Fruit fly (Drosophila melanogaster) whole organism, embryonic: ENCODE data around the gene CG43208.

Experiments used
- Adf1 ChIP-seq: fragments of 200-800 bp; sonication (Bioruptor generic); IDR thresholded peaks from 2 replicates; pipeline ENCODE4 v1.3.6; 2022; ENCODE audit warnings: missing biosample characterization, missing genetic modification characterization
- Atf3 ChIP-seq: fragments of 200-800 bp; sonication (Bioruptor generic); optimal IDR thresholded peaks from 3 replicates; lab custom pipeline; 2016; ENCODE audit warnings: missing biosample characterization, missing genetic modification characterization
- Bgb ChIP-seq: fragments of 200-800 bp; sonication (Bioruptor generic); IDR thresholded peaks from 2 replicates; pipeline ENCODE4 v1.3.6; 2022; ENCODE audit warnings: missing biosample characterization, missing genetic modification characterization; ENCODE audit not compliant: partially characterized antibody
- CG12391 ChIP-seq: fragments of 200-800 bp; sonication (Bioruptor generic); optimal IDR thresholded peaks from 3 replicates; lab custom pipeline; 2018; ENCODE audit warnings: missing biosample characterization, mild to moderate bottlenecking, missing genetic modification characterization, moderate library complexity
- CG12744 ChIP-seq: fragments of 200-800 bp; sonication (Bioruptor generic); optimal IDR thresholded peaks from 2 replicates; lab custom pipeline; 2016; ENCODE audit warnings: missing biosample characterization, missing genetic modification characterization
- CG12769 ChIP-seq: fragments of 200-800 bp; sonication (Bioruptor generic); optimal IDR thresholded peaks from 2 replicates; lab custom pipeline; 2019; ENCODE audit warnings: missing biosample characterization, mild to moderate bottlenecking, missing genetic modification characterization, moderate library complexity
- CG13894 ChIP-seq: fragments of 200-800 bp; sonication (Bioruptor generic); optimal IDR thresholded peaks from 3 replicates; lab custom pipeline; 2018; ENCODE audit warnings: missing biosample characterization, mild to moderate bottlenecking, missing genetic modification characterization, moderate library complexity
- CG14441 ChIP-seq: fragments of 200-800 bp; sonication (Bioruptor generic); IDR thresholded peaks from 2 replicates; pipeline ENCODE4 v1.3.6; 2022; ENCODE audit warnings: missing biosample characterization, missing genetic modification characterization
- CG15011 ChIP-seq: fragments of 200-800 bp; sonication (Bioruptor generic); optimal IDR thresholded peaks from 3 replicates; lab custom pipeline; 2018; ENCODE audit warnings: missing biosample characterization, mild to moderate bottlenecking, missing genetic modification characterization
- CG17359 ChIP-seq: fragments of 200-800 bp; sonication (Bioruptor generic); optimal IDR thresholded peaks from 3 replicates; lab custom pipeline; 2018; ENCODE audit warnings: missing biosample characterization, mild to moderate bottlenecking, missing genetic modification characterization, moderate library complexity
- CG33557 ChIP-seq: fragments of 200-800 bp; sonication (Bioruptor generic); optimal IDR thresholded peaks from 2 replicates; lab custom pipeline; 2019; ENCODE audit warnings: missing biosample characterization, mild to moderate bottlenecking, missing genetic modification characterization, moderate library complexity
- CG6272 ChIP-seq: fragments of 200-800 bp; sonication (Bioruptor generic); IDR thresholded peaks from 2 replicates; pipeline ENCODE4 v1.3.6; 2022; ENCODE audit warnings: missing biosample characterization, missing genetic modification characterization
- CG8089 ChIP-seq: fragments of 200-800 bp; sonication (Bioruptor generic); optimal IDR thresholded peaks from 3 replicates; lab custom pipeline; 2016; ENCODE audit warnings: missing biosample characterization, missing genetic modification characterization
- CG9215 ChIP-seq: fragments of 200-800 bp; sonication (Bioruptor generic); IDR thresholded peaks from 2 replicates; pipeline ENCODE4 v1.3.6; 2022; ENCODE audit warnings: missing biosample characterization, missing genetic modification characterization
- Deaf1 ChIP-seq: fragments of 200-800 bp; optimal IDR thresholded peaks from 3 replicates; lab custom pipeline; 2019; ENCODE audit warnings: missing biosample characterization, mild to moderate bottlenecking, missing genetic modification characterization, moderate library complexity
- Dp ChIP-seq: fragments of 200-800 bp; sonication (Bioruptor generic); optimal IDR thresholded peaks from 2 replicates; lab custom pipeline; 2018; ENCODE audit warnings: missing biosample characterization, mild to moderate bottlenecking, missing genetic modification characterization, moderate library complexity
- ERR ChIP-seq: fragments of 200-800 bp; sonication (Bioruptor generic); optimal IDR thresholded peaks from 2 replicates; lab custom pipeline; 2016; ENCODE audit warnings: missing biosample characterization, missing genetic modification characterization
- HHEX ChIP-seq: fragments of 200-800 bp; sonication (Bioruptor generic); optimal IDR thresholded peaks from 3 replicates; lab custom pipeline; 2017; ENCODE audit warnings: missing biosample characterization, mild to moderate bottlenecking, missing genetic modification characterization, missing genetic modification reagents
- Hr51 ChIP-seq, 2 experiments: fragments of 200-800 bp; sonication (Bioruptor generic); optimal IDR thresholded peaks; 2 replicates in 1 of 2; 3 replicates in 1 of 2; lab custom pipeline; 2016 to 2018; ENCODE audit warnings: missing biosample characterization in 2 of 2, missing genetic modification characterization in 2 of 2, mild to moderate bottlenecking in 1 of 2, moderate library complexity in 1 of 2
- Jarid2 ChIP-seq: fragments of 200-800 bp; sonication (Bioruptor generic); optimal IDR thresholded peaks from 3 replicates; lab custom pipeline; 2017; ENCODE audit warnings: mild to moderate bottlenecking, missing biosample characterization, missing genetic modification reagents, missing genetic modification characterization
- Lhr ChIP-seq: fragments of 200-800 bp; sonication (Bioruptor generic); optimal IDR thresholded peaks from 3 replicates; lab custom pipeline; 2017; ENCODE audit warnings: mild to moderate bottlenecking, missing biosample characterization, missing genetic modification reagents, missing genetic modification characterization
- abd-A ChIP-seq: fragments of 200-800 bp; sonication (Bioruptor generic); optimal IDR thresholded peaks from 3 replicates; lab custom pipeline; 2019; ENCODE audit warnings: missing biosample characterization, mild to moderate bottlenecking, missing genetic modification characterization, moderate library complexity
- ap ChIP-seq: fragments of 200-800 bp; sonication (Bioruptor generic); IDR thresholded peaks from 2 replicates; pipeline ENCODE4 v1.3.6; 2022; ENCODE audit warnings: missing biosample characterization, missing genetic modification characterization
- ase ChIP-seq: fragments of 200-800 bp; sonication (Bioruptor generic); IDR thresholded peaks from 3 replicates; pipeline ENCODE4 v1.3.6; 2022; ENCODE audit warnings: missing biosample characterization, missing genetic modification characterization
- chinmo ChIP-seq: fragments of 200-800 bp; sonication (Bioruptor generic); IDR thresholded peaks from 4 replicates; pipeline ENCODE4 v1.3.6; 2022; ENCODE audit warnings: missing biosample characterization, missing genetic modification characterization; ENCODE audit not compliant: partially characterized antibody
- da ChIP-seq: fragments of 200-800 bp; sonication (Bioruptor generic); optimal IDR thresholded peaks from 2 replicates; lab custom pipeline; 2016; ENCODE audit warnings: missing biosample characterization, missing genetic modification characterization
- eve ChIP-seq, 2 experiments: fragments of >200 bp; optimal IDR thresholded peaks; 2 replicates each; lab custom pipeline; 2017; ENCODE audit warnings: missing biosample characterization in 2 of 2, missing genetic modification characterization in 2 of 2
- gt ChIP-seq: fragments of 200-800 bp; sonication (Bioruptor generic); IDR thresholded peaks from 2 replicates; pipeline ENCODE4 v1.3.6; 2022; ENCODE audit warnings: missing biosample characterization, missing genetic modification characterization
- hth ChIP-seq: fragments of >200 bp; optimal IDR thresholded peaks from 2 replicates; lab custom pipeline; 2017; ENCODE audit warnings: inconsistent platforms
- inv ChIP-seq: fragments of 200-800 bp; sonication (Bioruptor generic); IDR thresholded peaks from 2 replicates; pipeline ENCODE4 v1.3.6; 2022; ENCODE audit warnings: missing biosample characterization, missing genetic modification characterization; ENCODE audit not compliant: partially characterized antibody
- lab ChIP-seq: fragments of 200-800 bp; sonication (Bioruptor generic); optimal IDR thresholded peaks from 3 replicates; lab custom pipeline; 2017; ENCODE audit warnings: missing biosample characterization, missing genetic modification characterization, mild to moderate bottlenecking, moderate library complexity, missing genetic modification reagents
- lbe ChIP-seq: fragments of 200-800 bp; sonication (Bioruptor generic); optimal IDR thresholded peaks from 2 replicates; lab custom pipeline; 2016; ENCODE audit warnings: missing biosample characterization, mild to moderate bottlenecking, missing genetic modification characterization
- rib ChIP-seq: fragments of 200-800 bp; sonication (Bioruptor generic); IDR thresholded peaks from 2 replicates; pipeline ENCODE4 v1.3.6; 2022; ENCODE audit warnings: missing biosample characterization, missing genetic modification characterization
- scrt ChIP-seq: fragments of 200-800 bp; sonication (Bioruptor generic); optimal IDR thresholded peaks from 2 replicates; lab custom pipeline; 2018; ENCODE audit warnings: missing biosample characterization, mild to moderate bottlenecking, missing genetic modification characterization, moderate library complexity
- slp2 ChIP-seq: fragments of 200-800 bp; sonication (Bioruptor generic); optimal IDR thresholded peaks from 2 replicates; lab custom pipeline; 2016; ENCODE audit warnings: missing biosample characterization, missing genetic modification characterization
- sob ChIP-seq: fragments of 200-800 bp; sonication (Bioruptor generic); IDR thresholded peaks from 2 replicates; pipeline ENCODE4 v1.3.6; 2022; ENCODE audit warnings: missing biosample characterization, missing genetic modification characterization
- trh ChIP-seq: fragments of 200-800 bp; sonication (Bioruptor generic); optimal IDR thresholded peaks from 2 replicates; lab custom pipeline; 2016; ENCODE audit warnings: missing biosample characterization, missing genetic modification characterization
- vvl ChIP-seq: fragments of 200-800 bp; sonication (Bioruptor generic); IDR thresholded peaks from 2 replicates; pipeline ENCODE4 v1.3.6; 2022; ENCODE audit warnings: missing biosample characterization, missing genetic modification characterization
- wor ChIP-seq: fragments of 200-800 bp; sonication (Bioruptor generic); IDR thresholded peaks from 2 replicates; pipeline ENCODE4 v1.3.6; 2022; ENCODE audit warnings: missing biosample characterization, missing genetic modification characterization
- yki ChIP-seq: fragments of >200 bp; optimal IDR thresholded peaks from 3 replicates; lab custom pipeline; 2018
- zen ChIP-seq: fragments of 200-800 bp; sonication (Bioruptor generic); optimal IDR thresholded peaks from 3 replicates; lab custom pipeline; 2018; ENCODE audit warnings: missing biosample characterization, mild to moderate bottlenecking, missing genetic modification characterization, moderate library complexity

Gene CG43208

DNA sequence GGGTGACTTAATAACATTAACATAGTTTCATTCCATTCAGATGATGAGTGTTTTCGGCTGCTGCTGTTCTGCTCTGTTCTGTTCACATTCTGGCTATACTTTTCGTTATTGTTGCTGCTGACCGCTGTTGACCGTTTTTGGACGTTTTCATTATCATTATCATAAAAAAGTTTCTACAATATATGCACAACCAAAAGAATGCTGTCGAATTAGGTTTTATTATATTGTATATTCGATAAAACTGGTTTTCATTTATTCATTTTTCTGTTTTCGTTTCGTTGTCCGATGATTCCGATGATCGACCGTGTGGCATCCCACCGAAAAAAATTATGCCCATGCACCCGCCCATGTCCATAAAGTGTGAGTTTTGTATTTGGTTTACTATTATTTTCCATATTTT lies 29.8 kb downstream of the CG43208 start (continued):
- TF ChIP-seq chinmo (peak; percentile 80; the same call in 2 of the 4 replicates), Hr51 (GFP tag; optimal IDR thresholded peaks at IDR 0.05; lab: Kevin White, UChicago) (no peak), Lhr (GFP tag; lab: Kevin White, UChicago) (no peak)

DNA sequence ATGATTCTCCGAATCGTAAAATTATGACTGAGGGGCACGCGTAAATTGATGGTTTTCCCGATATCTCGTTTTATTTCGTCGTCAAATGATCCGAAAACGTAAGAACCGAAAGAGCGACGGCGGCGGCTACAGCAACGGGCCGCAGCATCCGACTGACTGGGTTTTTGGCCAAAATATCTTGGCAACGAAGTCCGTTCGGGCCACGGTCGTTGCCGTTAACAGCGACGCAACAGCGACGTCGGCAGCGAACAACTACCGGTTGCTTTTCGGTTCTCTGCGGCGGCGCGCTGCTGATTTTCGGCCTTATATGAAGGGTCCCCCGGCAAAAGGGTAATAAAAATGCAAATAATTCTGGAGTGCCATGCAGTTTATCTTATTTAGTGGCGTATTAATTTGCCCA lies 30.8 kb downstream of the CG43208 start, which contains the start of gene PK2-R2:
PK2-R2 (minus strand) TSS at position 160 of the 400 bp plus-strand sequence.
- TF ChIP-seq scrt (GFP tag; lab: Kevin White, UChicago): peak; percentile 83
- TF ChIP-seq CG13894 (tag; lab: Kevin White, UChicago): peak; percentile 56
- TF ChIP-seq wor (GFP tag; lab: Robert Waterston, UW): no peak
- TF ChIP-seq Dp: no peak
- TF ChIP-seq Atf3: no peak
- peak; percentile 15 for TF ChIP-seq CG12769 (tag; lab: Kevin White, UChicago)
- peak; percentile 2 for TF ChIP-seq Jarid2 (GFP tag; lab: Kevin White, UChicago)
- TF ChIP-seq abd-A: peak; percentile 23
- 0 out of 4 replicates have a peak, but pooled peaks have one; percentile 36 for TF ChIP-seq chinmo
- TF ChIP-seq ERR: no peak
- TF ChIP-seq Bgb: 0 out of 2 replicates have a peak, but pooled peaks have one; percentile 11
- TF ChIP-seq CG8089 (GFP tag; lab: Kevin White, UChicago): no peak
- peak; percentile 79 for TF ChIP-seq Adf1 (GFP tag; lab: Robert Waterston, UW)
- peak; percentile 90 for TF ChIP-seq Deaf1

DNA sequence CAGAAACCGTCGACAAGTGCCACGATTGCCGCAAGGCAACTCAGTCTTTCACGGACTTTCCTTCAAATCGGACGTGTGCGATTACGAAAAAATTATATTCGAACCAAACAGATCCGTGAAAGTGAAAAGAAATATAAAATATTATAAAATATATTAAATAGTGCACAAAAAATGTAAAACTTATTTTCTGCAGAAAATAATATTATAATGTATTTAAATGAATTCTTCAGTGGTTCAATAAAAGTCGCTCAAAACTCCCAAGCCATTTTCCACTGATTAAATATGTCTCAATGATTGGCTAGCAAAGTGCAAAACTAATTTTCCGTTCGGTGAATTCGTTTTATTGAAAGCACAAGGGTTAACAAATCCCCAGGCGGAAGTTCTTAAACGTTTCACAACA lies 34.8 kb downstream of the CG43208 start, which contains the start of gene PK2-R1:
PK2-R1 (plus strand) TSS at position 301 of the 400 bp plus-strand sequence.
- no peak for TF ChIP-seq sob (GFP tag; lab: Robert Waterston, UW)
- TF ChIP-seq da: no peak
- TF ChIP-seq HHEX: no peak
- no peak for TF ChIP-seq CG12744
- TF ChIP-seq CG33557 (GFP tag; lab: Kevin White, UChicago): no peak
- TF ChIP-seq CG6272 (GFP tag; lab: Robert Waterston, UW): no peak
- no peak for TF ChIP-seq gt (GFP tag; lab: Robert Waterston, UW)
- no peak for TF ChIP-seq CG12391 (tag; lab: Kevin White, UChicago)
- TF ChIP-seq slp2 (GFP tag; lab: Kevin White, UChicago): no peak
- no peak for TF ChIP-seq eve (GFP tag; optimal IDR thresholded peaks at IDR 0.05; lab: Kevin White, UChicago)
- no peak for TF ChIP-seq zen (tag; lab: Kevin White, UChicago)
- TF ChIP-seq yki (lab: Kevin White, UChicago): no peak
- no peak for TF ChIP-seq CG9215 (GFP tag; lab: Robert Waterston, UW)

DNA sequence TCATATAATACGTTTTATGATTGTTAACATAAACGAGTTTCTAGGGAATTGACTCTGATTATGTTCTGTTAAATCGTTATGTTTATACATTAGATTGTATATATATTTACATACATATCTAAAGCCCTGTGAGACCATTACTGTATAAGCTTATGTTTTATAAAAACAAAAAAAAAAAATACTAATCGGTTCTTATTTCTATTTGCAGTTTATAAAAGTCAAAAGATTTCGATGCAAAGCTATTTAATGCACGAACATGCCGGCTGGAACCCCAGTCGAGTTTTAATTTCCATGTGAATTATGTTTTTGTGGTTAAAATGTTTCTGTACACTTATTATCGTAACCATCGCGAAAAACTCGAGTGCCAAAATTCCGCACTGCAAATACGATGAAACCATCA lies 50.1 kb downstream of the CG43208 start, which contains the start of gene mthl12:
mthl12 (plus strand) TSS at position 301 of the 400 bp plus-strand sequence.
- no peak for TF ChIP-seq ap (GFP tag; lab: Robert Waterston, UW)
- no peak for TF ChIP-seq lbe (GFP tag; lab: Kevin White, UChicago)
- no peak for TF ChIP-seq CG17359 (tag; lab: Kevin White, UChicago)
- no peak for TF ChIP-seq Adf1 (GFP tag; lab: Robert Waterston, UW)
- no peak for TF ChIP-seq CG15011
- TF ChIP-seq ase (GFP tag; lab: Robert Waterston, UW): no peak
- TF ChIP-seq inv (GFP tag; lab: Robert Waterston, UW): no peak
- no peak for TF ChIP-seq CG14441 (GFP tag; lab: Robert Waterston, UW)
- TF ChIP-seq rib (GFP tag; lab: Robert Waterston, UW): no peak
- no peak for TF ChIP-seq trh
- no peak for TF ChIP-seq vvl
- no peak for TF ChIP-seq lab
- no peak for TF ChIP-seq hth (lab: Kevin White, UChicago)
- TF ChIP-seq yki (lab: Kevin White, UChicago): no peak
